Worm (Caenorhabditis elegans) whole organism, mixed stage, embryonic: ENCODE measurements around the gene F07A11.4.
"Not testable (repeated sequence)": the region's sequence is repeated elsewhere in the genome, so short reads cannot be mapped to it uniquely, and the experiment has no call there.

Experiments
- bed-3 ChIP-seq: fragments of 200-800 bp; sonication (Bioruptor generic); optimal IDR thresholded peaks from 3 replicates; lab custom pipeline; 2018; ENCODE audit warnings: mild to moderate bottlenecking, missing genetic modification characterization, moderate library complexity, missing compliant biosample characterization
- ceh-39 ChIP-seq: fragments of 150-350 bp; optimal IDR thresholded peaks from 2 replicates; lab custom pipeline; 2014; ENCODE audit warnings: missing biosample characterization, missing genetic modification characterization
- ceh-43 ChIP-seq: fragments of 200-800 bp; sonication (Bioruptor generic); optimal IDR thresholded peaks from 2 replicates; lab custom pipeline; 2018; ENCODE audit warnings: mild to moderate bottlenecking, missing genetic modification characterization, moderate library complexity, missing compliant biosample characterization
- ces-1 ChIP-seq: fragments of 150-350 bp; optimal IDR thresholded peaks from 2 replicates; lab custom pipeline; 2014; ENCODE audit warnings: missing biosample characterization, missing genetic modification reagents, missing genetic modification characterization
- cnd-1 ChIP-seq: fragments of 200-800 bp; sonication (Bioruptor generic); optimal IDR thresholded peaks from 2 replicates; lab custom pipeline; 2018; ENCODE audit warnings: mild to moderate bottlenecking, missing genetic modification characterization, missing compliant biosample characterization
- drap-1 ChIP-seq: fragments of 200-800 bp; sonication (Bioruptor generic); optimal IDR thresholded peaks from 3 replicates; lab custom pipeline; 2018; ENCODE audit warnings: mild to moderate bottlenecking, missing genetic modification characterization, missing compliant biosample characterization
- elt-1 ChIP-seq: sonication (generic microtip); optimal IDR thresholded peaks from 2 replicates; lab custom pipeline; 2017; ENCODE audit warnings: missing genetic modification characterization, mild to moderate bottlenecking, missing compliant biosample characterization, antibody characterized with exemption, moderate library complexity, borderline replicate concordance; ENCODE audit not compliant: insufficient read depth
- elt-3 ChIP-seq: fragments of 150-350 bp; optimal IDR thresholded peaks from 2 replicates; lab custom pipeline; 2014; ENCODE audit warnings: missing biosample characterization, missing genetic modification characterization
- ham-2 ChIP-seq: fragments of 200-800 bp; sonication (Bioruptor generic); optimal IDR thresholded peaks from 2 replicates; lab custom pipeline; 2018; ENCODE audit warnings: mild to moderate bottlenecking, missing genetic modification characterization, missing compliant biosample characterization
- hlh-1 ChIP-seq: fragments of 150-350 bp; optimal IDR thresholded peaks from 2 replicates; lab custom pipeline; 2014; ENCODE audit warnings: missing biosample characterization, missing genetic modification reagents, missing genetic modification characterization
- lin-13 ChIP-seq: fragments of 150-350 bp; optimal IDR thresholded peaks from 2 replicates; lab custom pipeline; 2014; ENCODE audit warnings: missing biosample characterization, missing genetic modification characterization
- lin-32 ChIP-seq: fragments of 200-800 bp; sonication (Bioruptor generic); optimal IDR thresholded peaks from 2 replicates; lab custom pipeline; 2018; ENCODE audit warnings: mild to moderate bottlenecking, missing genetic modification characterization, missing compliant biosample characterization
- lsy-2 ChIP-seq: fragments of 150-350 bp; optimal IDR thresholded peaks from 2 replicates; lab custom pipeline; 2014; ENCODE audit warnings: missing biosample characterization, missing genetic modification characterization
- mab-5 ChIP-seq: fragments of 150-350 bp; optimal IDR thresholded peaks from 2 replicates; lab custom pipeline; 2014; ENCODE audit warnings: missing biosample characterization, missing genetic modification characterization
- mep-1 ChIP-seq: fragments of 150-350 bp; optimal IDR thresholded peaks from 2 replicates; lab custom pipeline; 2017; ENCODE audit warnings: missing biosample characterization, missing genetic modification reagents, missing genetic modification characterization, inconsistent platforms
- mls-2 ChIP-seq: sonication (generic microtip); optimal IDR thresholded peaks from 2 replicates; lab custom pipeline; 2016; ENCODE audit warnings: mild to moderate bottlenecking, missing genetic modification characterization, moderate library complexity, missing compliant biosample characterization
- nhr-12 ChIP-seq: fragments of 150-350 bp; optimal IDR thresholded peaks from 2 replicates; lab custom pipeline; 2014; ENCODE audit warnings: missing biosample characterization, missing genetic modification characterization
- nhr-2 ChIP-seq: fragments of 150-350 bp; optimal IDR thresholded peaks from 2 replicates; lab custom pipeline; 2014; ENCODE audit warnings: missing biosample characterization, missing genetic modification characterization
- nhr-237 ChIP-seq: fragments of 150-350 bp; optimal IDR thresholded peaks from 2 replicates; lab custom pipeline; 2014; ENCODE audit warnings: missing biosample characterization, missing genetic modification characterization
- nhr-28 ChIP-seq: fragments of 150-350 bp; optimal IDR thresholded peaks from 2 replicates; lab custom pipeline; 2014; ENCODE audit warnings: missing biosample characterization, missing genetic modification characterization
- pha-4 ChIP-seq: fragments of 150-350 bp; optimal IDR thresholded peaks from 2 replicates; lab custom pipeline; 2018; ENCODE audit warnings: missing biosample characterization, missing genetic modification reagents, missing genetic modification characterization
- sem-2 ChIP-seq: fragments of 200-800 bp; sonication (Bioruptor generic); optimal IDR thresholded peaks from 2 replicates; lab custom pipeline; 2018; ENCODE audit warnings: mild to moderate bottlenecking, missing genetic modification characterization, missing compliant biosample characterization
- snpc-4 ChIP-seq: fragments of 150-350 bp; optimal IDR thresholded peaks from 2 replicates; lab custom pipeline; 2014; ENCODE audit warnings: missing biosample characterization, missing genetic modification characterization
- sptf-1 ChIP-seq: sonication (generic microtip); optimal IDR thresholded peaks from 2 replicates; lab custom pipeline; 2017; ENCODE audit warnings: mild to moderate bottlenecking, missing genetic modification characterization, moderate library complexity, missing compliant biosample characterization
- unc-120 ChIP-seq: sonication (generic microtip); optimal IDR thresholded peaks from 2 replicates; lab custom pipeline; 2017; ENCODE audit warnings: missing genetic modification characterization, missing compliant biosample characterization; ENCODE audit not compliant: poor library complexity, severe bottlenecking
- unc-39 ChIP-seq: fragments of 150-350 bp; optimal IDR thresholded peaks from 2 replicates; lab custom pipeline; 2014; ENCODE audit warnings: missing biosample characterization, missing genetic modification characterization
- unc-62 ChIP-seq: fragments of 150-350 bp; optimal IDR thresholded peaks from 2 replicates; lab custom pipeline; 2014; ENCODE audit warnings: missing biosample characterization, missing genetic modification reagents, missing genetic modification characterization
- ztf-11 ChIP-seq: fragments of 150-350 bp; optimal IDR thresholded peaks from 2 replicates; lab custom pipeline; 2014; ENCODE audit warnings: missing biosample characterization, missing genetic modification characterization

Gene F07A11.4

DNA sequence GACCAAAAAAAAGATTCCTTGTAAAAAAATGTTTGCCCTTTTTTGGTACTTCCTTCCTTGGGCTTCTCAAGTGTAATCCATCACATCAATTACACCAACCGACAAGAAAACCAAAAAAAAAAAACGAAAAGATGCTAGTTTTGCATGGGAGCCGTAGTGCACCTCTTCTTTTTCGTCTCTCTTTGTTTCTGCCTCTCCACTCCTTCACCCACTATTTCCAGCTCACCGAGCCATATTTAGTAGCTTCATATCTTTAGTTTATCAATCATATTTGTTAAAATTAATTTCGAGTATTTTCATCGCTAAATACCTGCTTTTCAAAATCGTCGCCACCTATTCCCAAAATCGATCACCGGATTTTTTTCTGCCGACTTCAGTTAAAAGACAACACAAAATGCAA, at the start of gene F07A11.4:
Gene F07A11.4, plus strand, starts transcription at position 301 of the 400 bp plus-strand sequence.
- no peak for TF ChIP-seq snpc-4
- TF ChIP-seq unc-120 (tag; lab: Kevin White, UChicago), result peak; percentile 12
- TF ChIP-seq, all 35 proteins: peak for 1

DNA sequence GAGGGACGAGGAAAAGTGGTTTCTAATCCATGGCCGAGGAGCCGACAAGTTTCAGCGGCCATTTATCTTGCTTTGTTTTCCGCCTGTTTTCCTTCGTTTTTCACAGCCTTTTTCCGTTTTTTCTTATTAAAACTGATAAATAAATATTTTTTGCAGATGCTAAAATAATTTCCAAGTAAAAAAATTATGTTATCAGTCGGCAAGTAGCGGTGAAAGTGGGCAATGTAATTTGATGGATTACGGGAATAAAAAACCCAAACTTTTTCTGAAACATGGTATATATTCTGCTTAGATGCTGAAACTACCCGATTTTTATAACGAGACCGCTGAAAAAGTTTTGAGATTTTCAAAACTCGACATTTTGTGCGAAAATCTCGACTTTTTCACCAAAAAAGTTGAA, 48.8 kb upstream of the F07A11.4 start, which contains the start of gene dhgd-1:
Gene dhgd-1, minus strand, starts transcription at position 101 of the 400 bp plus-strand sequence.
- not testable (repeated sequence) for TF ChIP-seq lin-13 (tag; lab: Kevin White, UChicago); lin-32 (GFP tag; lab: Kevin White, UChicago); bed-3 (GFP tag; lab: Kevin White, UChicago)

- TF ChIP-seq hlh-1 (tag; lab: Kevin White, UChicago), result peak; percentile 96
- peak; percentile 57 for TF ChIP-seq sptf-1 (tag; lab: Kevin White, UChicago)
- no peak for TF ChIP-seq sem-2 (GFP tag; lab: Kevin White, UChicago)
These were observed 45.2 kb upstream of the F07A11.4 start, which contains the start of gene F54D5.24 for ce11 chrII:11555634-11556033. TSS of gene F54D5.24 (plus strand) at chrII:11555949.

ce11 chrII:11556338-11556737, 44.5 kb upstream of the F07A11.4 start, which contains the start of gene F54D5.17:
TSS of gene F54D5.17 (plus strand) at chrII:11556638.
- TF ChIP-seq nhr-12 (no peak), ces-1 (GFP tag; lab: Kevin White, UChicago) (no peak), sptf-1 (tag; lab: Kevin White, UChicago) (no peak), mls-2 (no peak), ceh-43 (GFP tag; lab: Kevin White, UChicago) (no peak), nhr-237 (tag; lab: Kevin White, UChicago) (no peak), lin-13 (tag; lab: Kevin White, UChicago) (no peak), snpc-4 (no peak), bed-3 (GFP tag; lab: Kevin White, UChicago) (no peak), unc-62 (GFP tag; lab: Kevin White, UChicago) (no peak), elt-3 (tag; lab: Kevin White, UChicago) (no peak), cnd-1 (tag; lab: Kevin White, UChicago) (no peak), ceh-39 (tag; lab: Kevin White, UChicago) (no peak), nhr-2 (tag; lab: Kevin White, UChicago) (no peak), drap-1 (GFP tag; lab: Kevin White, UChicago) (no peak), hlh-1 (tag; lab: Kevin White, UChicago) (no peak)

- TF ChIP-seq elt-1, result no peak
- no peak for TF ChIP-seq ceh-39 (tag; lab: Kevin White, UChicago)
- TF ChIP-seq nhr-2 (tag; lab: Kevin White, UChicago), result no peak
- no peak for TF ChIP-seq hlh-1 (tag; lab: Kevin White, UChicago)
- no peak for TF ChIP-seq nhr-12
- peak; percentile 60 for TF ChIP-seq sptf-1 (tag; lab: Kevin White, UChicago)
- TF ChIP-seq ces-1 (GFP tag; lab: Kevin White, UChicago), result no peak
These were observed 36.7 kb upstream of the F07A11.4 start, which contains the start of gene F54D5.15 for ce11 chrII:11564127-11564526. TSS of gene F54D5.15 (minus strand) at chrII:11564227.

DNA sequence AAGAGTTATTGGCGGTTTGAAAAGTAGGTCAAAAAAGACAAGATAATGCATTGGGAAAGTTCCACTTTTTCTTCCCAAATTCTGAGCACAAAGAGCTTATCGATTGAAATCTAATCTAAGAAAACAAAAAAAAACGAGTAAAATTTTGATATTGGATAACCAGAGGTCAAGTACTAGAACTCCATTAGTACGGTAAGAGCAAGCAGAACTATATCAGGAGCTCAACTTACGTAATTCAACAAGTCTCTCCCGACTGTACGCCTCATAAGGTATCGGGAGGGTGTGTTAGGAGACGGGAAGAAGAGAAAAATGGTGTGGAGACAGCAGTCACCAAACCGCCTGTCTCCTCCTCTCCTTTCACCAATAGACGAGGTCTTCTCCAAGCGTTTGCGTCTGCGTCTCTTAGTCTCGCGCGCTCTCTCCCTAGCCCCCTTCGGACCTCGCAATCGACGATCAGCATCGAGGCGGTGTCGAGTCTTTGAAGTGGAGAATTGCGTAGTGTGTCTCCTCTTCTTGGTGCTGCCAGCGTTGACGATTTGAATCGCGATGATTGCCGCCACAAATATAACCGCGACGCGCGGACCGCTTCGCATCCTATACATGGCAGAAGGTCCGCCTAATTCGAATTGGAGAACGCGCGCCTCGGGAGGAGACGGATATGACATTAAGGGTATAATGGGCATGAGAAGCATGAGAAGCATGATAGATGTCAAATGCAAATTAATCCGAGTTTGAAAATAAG, 33.7 kb upstream of the F07A11.4 start, which contains the start of gene F54D5.5:
Gene F54D5.5, minus strand, starts transcription at position 51 of the 742 bp plus-strand sequence.
- peak; percentile 44 for TF ChIP-seq lsy-2 (tag; lab: Kevin White, UChicago)
- peak; percentile 8 for TF ChIP-seq unc-120 (tag; lab: Kevin White, UChicago)
- no peak for TF ChIP-seq lin-32 (GFP tag; lab: Kevin White, UChicago)
- TF ChIP-seq ztf-11 (tag; lab: Kevin White, UChicago), result peak; percentile 80
- TF ChIP-seq lin-13 (tag; lab: Kevin White, UChicago), result peak; percentile 35
- peak; percentile 90 for TF ChIP-seq ces-1 (GFP tag; lab: Kevin White, UChicago)
- peak; percentile 70 for TF ChIP-seq mep-1 (tag; lab: Kevin White, UChicago)
- peak; percentile 23 for TF ChIP-seq drap-1 (GFP tag; lab: Kevin White, UChicago)
- TF ChIP-seq pha-4 (tag; lab: Kevin White, UChicago), result peak; percentile 16
- peak; percentile 48 for TF ChIP-seq unc-62 (GFP tag; lab: Kevin White, UChicago)
- TF ChIP-seq sptf-1 (tag; lab: Kevin White, UChicago), result peak; percentile 88
- TF ChIP-seq mab-5 (tag; lab: Kevin White, UChicago), result no peak
- peak; percentile 42 for TF ChIP-seq elt-1
- no peak for TF ChIP-seq ceh-43 (GFP tag; lab: Kevin White, UChicago)
- TF ChIP-seq hlh-1 (tag; lab: Kevin White, UChicago), result peak; percentile 50
- no peak for TF ChIP-seq snpc-4
- TF ChIP-seq unc-39 (tag; lab: Kevin White, UChicago), result peak; percentile 63
- peak; percentile 86 for TF ChIP-seq cnd-1 (tag; lab: Kevin White, UChicago)
- no peak for TF ChIP-seq nhr-28 (tag; lab: Kevin White, UChicago)
- peak; percentile 65 for TF ChIP-seq ham-2 (GFP tag; lab: Kevin White, UChicago)
- TF ChIP-seq nhr-237 (tag; lab: Kevin White, UChicago), result no peak
- TF ChIP-seq mls-2, result peak; percentile 94
- peak; percentile 27 for TF ChIP-seq ceh-39 (tag; lab: Kevin White, UChicago)
